Fruit fly (Drosophila melanogaster) whole organism, embryonic: ENCODE data around the gene Cpr97Ea.

Experiments
- CG10654 ChIP-seq: fragments of 200-800 bp; sonication (Bioruptor generic); optimal IDR thresholded peaks from 2 replicates; lab custom pipeline; 2016; ENCODE audit warnings: missing biosample characterization, missing genetic modification characterization
- CG11456 ChIP-seq: fragments of 200-800 bp; sonication (Bioruptor generic); IDR thresholded peaks from 3 replicates; pipeline ENCODE4 v1.3.6; 2022; ENCODE audit warnings: missing biosample characterization, missing genetic modification characterization
- CG1233 ChIP-seq: fragments of 200-800 bp; sonication (Bioruptor generic); optimal IDR thresholded peaks from 4 replicates; lab custom pipeline; 2018; ENCODE audit warnings: missing biosample characterization, mild to moderate bottlenecking, missing genetic modification characterization
- CG14860 ChIP-seq: fragments of 200-800 bp; sonication (Bioruptor generic); IDR thresholded peaks from 3 replicates; pipeline ENCODE4 v1.3.6; 2022; ENCODE audit warnings: missing biosample characterization, missing genetic modification characterization; ENCODE audit not compliant: partially characterized antibody
- CG1603 ChIP-seq: fragments of 200-800 bp; sonication (Bioruptor generic); optimal IDR thresholded peaks from 2 replicates; lab custom pipeline; 2019; ENCODE audit warnings: missing biosample characterization, mild to moderate bottlenecking, missing genetic modification characterization, moderate library complexity
- CG1792 ChIP-seq: fragments of 200-800 bp; sonication (Bioruptor generic); optimal IDR thresholded peaks from 2 replicates; lab custom pipeline; 2016; ENCODE audit warnings: missing biosample characterization, missing genetic modification characterization
- CG2199 ChIP-seq: fragments of 200-800 bp; sonication (Bioruptor generic); IDR thresholded peaks from 3 replicates; pipeline ENCODE4 v1.3.6; 2022; ENCODE audit warnings: missing biosample characterization, missing genetic modification characterization
- CG4282 ChIP-seq: fragments of 200-800 bp; sonication (Bioruptor generic); optimal IDR thresholded peaks from 2 replicates; lab custom pipeline; 2016; ENCODE audit warnings: missing biosample characterization, missing genetic modification characterization
- CG6254 ChIP-seq: fragments of 200-800 bp; sonication (Bioruptor generic); optimal IDR thresholded peaks from 3 replicates; lab custom pipeline; 2017; ENCODE audit warnings: mild to moderate bottlenecking, missing biosample characterization, missing genetic modification reagents, missing genetic modification characterization
- CG6813 ChIP-seq: fragments of 200-800 bp; sonication (Bioruptor generic); optimal IDR thresholded peaks from 2 replicates; lab custom pipeline; 2017; ENCODE audit warnings: missing biosample characterization, missing genetic modification characterization, mild to moderate bottlenecking, moderate library complexity, missing genetic modification reagents
- CG7271 ChIP-seq: fragments of 200-800 bp; sonication (Bioruptor generic); optimal IDR thresholded peaks from 2 replicates; lab custom pipeline; 2018; ENCODE audit warnings: missing biosample characterization, mild to moderate bottlenecking, missing genetic modification characterization, moderate library complexity
- CG7928 ChIP-seq: fragments of 200-800 bp; sonication (Bioruptor generic); optimal IDR thresholded peaks from 2 replicates; lab custom pipeline; 2017; ENCODE audit warnings: missing biosample characterization, mild to moderate bottlenecking, missing genetic modification characterization
- CG8944 ChIP-seq: fragments of 200-800 bp; sonication (Bioruptor generic); optimal IDR thresholded peaks from 3 replicates; lab custom pipeline; 2016; ENCODE audit warnings: missing biosample characterization, missing genetic modification characterization
- CG9817 ChIP-seq: fragments of 200-800 bp; sonication (Bioruptor generic); optimal IDR thresholded peaks from 2 replicates; lab custom pipeline; 2018; ENCODE audit warnings: missing biosample characterization, mild to moderate bottlenecking, missing genetic modification characterization, moderate library complexity
- CoRest ChIP-seq: fragments of 200-800 bp; sonication (Bioruptor generic); optimal IDR thresholded peaks from 3 replicates; lab custom pipeline; 2018; ENCODE audit warnings: missing biosample characterization, mild to moderate bottlenecking, missing genetic modification characterization, moderate library complexity
- Dll ChIP-seq: fragments of 200-800 bp; sonication (Bioruptor generic); IDR thresholded peaks from 4 replicates; pipeline ENCODE4 v1.3.6; 2022; ENCODE audit warnings: missing biosample characterization, missing genetic modification characterization; ENCODE audit not compliant: partially characterized antibody
- Dp ChIP-seq: fragments of 200-800 bp; sonication (Bioruptor generic); optimal IDR thresholded peaks from 2 replicates; lab custom pipeline; 2018; ENCODE audit warnings: missing biosample characterization, mild to moderate bottlenecking, missing genetic modification characterization, moderate library complexity
- E2f2 ChIP-seq: fragments of 200-800 bp; sonication (Bioruptor generic); IDR thresholded peaks from 2 replicates; pipeline ENCODE4 v1.3.6; 2022; ENCODE audit warnings: missing biosample characterization, missing genetic modification characterization
- Elba2 ChIP-seq: fragments of 200-800 bp; sonication (Bioruptor generic); optimal IDR thresholded peaks from 3 replicates; lab custom pipeline; 2016; ENCODE audit warnings: missing biosample characterization, missing genetic modification characterization
- Fer2 ChIP-seq: fragments of 200-800 bp; sonication (Bioruptor generic); optimal IDR thresholded peaks from 2 replicates; lab custom pipeline; 2018; ENCODE audit warnings: missing biosample characterization, mild to moderate bottlenecking, missing genetic modification characterization, moderate library complexity
- GATAe ChIP-seq: fragments of 200-800 bp; sonication (Bioruptor generic); conservative IDR thresholded peaks from 2 replicates; pipeline ENCODE4 v1.3.6; 2022; ENCODE audit warnings: missing biosample characterization, missing genetic modification characterization
- Hr51 ChIP-seq, 2 experiments: fragments of 200-800 bp; sonication (Bioruptor generic); optimal IDR thresholded peaks; 2 replicates in 1 of 2; 3 replicates in 1 of 2; lab custom pipeline; 2016 to 2018; ENCODE audit warnings: missing biosample characterization in 2 of 2, missing genetic modification characterization in 2 of 2, mild to moderate bottlenecking in 1 of 2, moderate library complexity in 1 of 2
- Lpt ChIP-seq: fragments of >200 bp; optimal IDR thresholded peaks from 2 replicates; lab custom pipeline; 2018; ENCODE audit warnings: missing biosample characterization, missing genetic modification characterization
- Max ChIP-seq: fragments of 200-800 bp; sonication (Bioruptor generic); optimal IDR thresholded peaks from 2 replicates; lab custom pipeline; 2016; ENCODE audit warnings: missing biosample characterization, mild to moderate bottlenecking, missing genetic modification characterization
- Meics ChIP-seq: fragments of 200-800 bp; sonication (Bioruptor generic); optimal IDR thresholded peaks from 2 replicates; lab custom pipeline; 2017; ENCODE audit warnings: missing biosample characterization, mild to moderate bottlenecking, missing genetic modification characterization
- Myb ChIP-seq: fragments of 200-800 bp; sonication (Bioruptor generic); optimal IDR thresholded peaks from 2 replicates; lab custom pipeline; 2016; ENCODE audit warnings: missing biosample characterization, missing genetic modification characterization
- NK7.1 ChIP-seq: fragments of 200-800 bp; sonication (Bioruptor generic); optimal IDR thresholded peaks from 3 replicates; lab custom pipeline; 2016; ENCODE audit warnings: missing biosample characterization, missing genetic modification characterization
- Oaz ChIP-seq: fragments of 200-800 bp; sonication (Bioruptor generic); IDR thresholded peaks from 2 replicates; pipeline ENCODE4 v1.3.6; 2022; ENCODE audit warnings: missing biosample characterization, missing genetic modification characterization
- Scr ChIP-seq: fragments of 200-800 bp; sonication (Bioruptor generic); IDR thresholded peaks from 2 replicates; pipeline ENCODE4 v1.3.6; 2022; ENCODE audit warnings: missing biosample characterization, missing genetic modification characterization; ENCODE audit not compliant: partially characterized antibody
- Sox100B ChIP-seq: fragments of 200-800 bp; sonication (Bioruptor generic); optimal IDR thresholded peaks from 3 replicates; lab custom pipeline; 2018; ENCODE audit warnings: missing biosample characterization, mild to moderate bottlenecking, missing genetic modification characterization
- Stat92E ChIP-seq, 3 experiments: fragments of >200 bp in 2 of 3; fragments of 200-800 bp in 1 of 3; sonication (Bioruptor generic) in 1 of 3; optimal IDR thresholded peaks; 2 replicates each; lab custom pipeline; 2017 to 2019; ENCODE audit warnings: missing biosample characterization in 3 of 3, missing genetic modification characterization in 3 of 3, mild to moderate bottlenecking in 1 of 3, moderate library complexity in 1 of 3
- chif ChIP-seq, 2 experiments: fragments of 200-800 bp; sonication (Bioruptor generic); optimal IDR thresholded peaks; 3 replicates each; lab custom pipeline; 2016; ENCODE audit warnings: missing biosample characterization in 2 of 2, missing genetic modification characterization in 2 of 2
- emc ChIP-seq: fragments of 200-800 bp; sonication (Bioruptor generic); optimal IDR thresholded peaks from 2 replicates; lab custom pipeline; 2016; ENCODE audit warnings: missing biosample characterization, missing genetic modification characterization
- eve ChIP-seq, 2 experiments: fragments of >200 bp; optimal IDR thresholded peaks; 2 replicates each; lab custom pipeline; 2017; ENCODE audit warnings: missing biosample characterization in 2 of 2, missing genetic modification characterization in 2 of 2
- gsb-n ChIP-seq: fragments of 200-800 bp; sonication (Bioruptor generic); optimal IDR thresholded peaks from 3 replicates; lab custom pipeline; 2018; ENCODE audit warnings: missing biosample characterization, mild to moderate bottlenecking, missing genetic modification characterization
- ham ChIP-seq: fragments of 200-800 bp; sonication (Bioruptor generic); IDR thresholded peaks from 2 replicates; pipeline ENCODE4 v1.3.6; 2022; ENCODE audit warnings: missing biosample characterization, missing genetic modification characterization
- her ChIP-seq: fragments of 200-800 bp; sonication (Bioruptor generic); optimal IDR thresholded peaks from 2 replicates; lab custom pipeline; 2016; ENCODE audit warnings: missing biosample characterization, missing genetic modification characterization
- hth ChIP-seq: fragments of >200 bp; optimal IDR thresholded peaks from 2 replicates; lab custom pipeline; 2017; ENCODE audit warnings: inconsistent platforms
- kay ChIP-seq: fragments of 200-800 bp; sonication (Bioruptor generic); optimal IDR thresholded peaks from 2 replicates; lab custom pipeline; 2016; ENCODE audit warnings: missing biosample characterization, missing genetic modification characterization
- lmd ChIP-seq: fragments of 200-800 bp; sonication (Bioruptor generic); IDR thresholded peaks from 2 replicates; pipeline ENCODE4 v1.3.6; 2022; ENCODE audit warnings: missing biosample characterization, missing genetic modification characterization
- mam ChIP-seq: fragments of 200-800 bp; sonication (Bioruptor generic); optimal IDR thresholded peaks from 3 replicates; lab custom pipeline; 2016; ENCODE audit warnings: missing biosample characterization, missing genetic modification characterization
- nau ChIP-seq: fragments of 200-800 bp; sonication (Bioruptor generic); optimal IDR thresholded peaks from 3 replicates; lab custom pipeline; 2017; ENCODE audit warnings: missing biosample characterization, mild to moderate bottlenecking, missing genetic modification characterization, missing genetic modification reagents
- nom ChIP-seq: fragments of 200-800 bp; sonication (Bioruptor generic); optimal IDR thresholded peaks from 2 replicates; lab custom pipeline; 2017; ENCODE audit warnings: missing biosample characterization, missing genetic modification characterization, mild to moderate bottlenecking, moderate library complexity, missing genetic modification reagents
- peb ChIP-seq: fragments of 200-800 bp; sonication (Bioruptor generic); IDR thresholded peaks from 2 replicates; pipeline ENCODE4 v1.3.6; 2022; ENCODE audit warnings: missing biosample characterization, missing genetic modification characterization
- slp2 ChIP-seq: fragments of 200-800 bp; sonication (Bioruptor generic); optimal IDR thresholded peaks from 2 replicates; lab custom pipeline; 2016; ENCODE audit warnings: missing biosample characterization, missing genetic modification characterization
- ssp ChIP-seq: fragments of 200-800 bp; sonication (Bioruptor generic); IDR thresholded peaks from 2 replicates; pipeline ENCODE4 v1.3.6; 2022; ENCODE audit warnings: missing biosample characterization, missing genetic modification characterization
- tgo ChIP-seq: fragments of 200-800 bp; sonication (Bioruptor generic); IDR thresholded peaks from 3 replicates; pipeline ENCODE4 v1.3.6; 2022; ENCODE audit warnings: missing biosample characterization, missing genetic modification characterization
- trem ChIP-seq: fragments of 200-800 bp; optimal IDR thresholded peaks from 3 replicates; lab custom pipeline; 2019; ENCODE audit warnings: missing biosample characterization, mild to moderate bottlenecking, missing genetic modification characterization, moderate library complexity
- unc-4 ChIP-seq: fragments of 200-800 bp; sonication (Bioruptor generic); IDR thresholded peaks from 2 replicates; pipeline ENCODE4 v1.3.6; 2022; ENCODE audit warnings: missing biosample characterization, missing genetic modification characterization; ENCODE audit not compliant: partially characterized antibody

The Cpr97Ea gene

DNA sequence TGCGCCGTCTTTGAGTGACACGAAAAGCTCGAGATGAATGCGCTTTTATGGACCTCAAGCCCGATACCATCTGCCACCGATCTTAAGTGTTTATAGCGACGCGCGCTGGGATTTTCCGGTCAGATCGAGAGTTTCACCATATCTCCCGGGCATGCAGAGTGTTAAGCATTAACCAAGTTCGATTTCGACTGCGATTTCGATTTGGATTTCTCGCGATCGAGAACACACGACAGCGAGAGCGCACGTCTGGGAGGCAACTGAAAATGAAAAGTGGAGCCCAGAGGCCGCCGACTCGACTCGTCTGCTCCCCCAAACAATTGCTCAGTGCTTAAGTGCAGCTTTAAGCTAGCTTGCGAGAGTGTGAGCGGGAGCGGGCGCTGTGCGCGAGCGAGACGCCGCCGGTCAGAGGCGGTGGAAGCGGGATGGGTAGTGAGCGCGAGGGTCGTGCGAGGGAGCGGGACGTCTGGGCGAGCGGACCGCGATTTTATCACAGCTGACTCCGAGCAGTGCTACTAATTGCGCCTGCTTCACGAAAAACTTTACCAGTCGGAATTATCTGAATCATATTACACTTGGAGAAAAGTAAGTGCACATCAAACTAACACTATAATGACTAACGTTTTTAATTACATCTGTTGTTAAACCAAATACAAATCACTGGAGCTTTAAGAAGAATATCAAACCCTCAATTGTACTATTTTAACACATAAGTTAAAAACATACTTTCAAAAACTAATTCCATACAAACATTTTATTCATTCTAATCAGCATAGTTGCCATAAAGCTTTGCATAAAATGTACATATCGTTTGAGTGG, 17.6 kb downstream of the Cpr97Ea start, which contains the start of gene spz (continued):
- no peak for TF ChIP-seq CG7928 (GFP tag; lab: Kevin White, UChicago)
- TF ChIP-seq NK7.1 (GFP tag; lab: Kevin White, UChicago): no peak
- TF ChIP-seq CG6254: no peak
- no peak for TF ChIP-seq hth (lab: Kevin White, UChicago)
- no peak for TF ChIP-seq Max (GFP tag; lab: Kevin White, UChicago)
- no peak for TF ChIP-seq E2f2 (GFP tag; lab: Robert Waterston, UW)
- TF ChIP-seq CG4282 (GFP tag; lab: Kevin White, UChicago): no peak
- no peak for TF ChIP-seq Scr
- TF ChIP-seq ham (GFP tag; lab: Robert Waterston, UW): no peak
- TF ChIP-seq CG2199 (GFP tag; lab: Robert Waterston, UW): no peak
- TF ChIP-seq peb (GFP tag; lab: Robert Waterston, UW): no peak
- TF ChIP-seq eve (GFP tag; optimal IDR thresholded peaks at IDR 0.05; lab: Kevin White, UChicago): no peak
- no peak for TF ChIP-seq Oaz (GFP tag; lab: Robert Waterston, UW)
- TF ChIP-seq unc-4 (GFP tag; lab: Robert Waterston, UW): 0 out of 2 replicates have a peak, but pooled peaks have one; percentile 26
- no peak for TF ChIP-seq CG1792
- TF ChIP-seq kay (GFP tag; lab: Kevin White, UChicago): peak; percentile 70
- TF ChIP-seq CG11456 (GFP tag; lab: Robert Waterston, UW): no peak
- no peak for TF ChIP-seq GATAe
- no peak for TF ChIP-seq Dll (GFP tag; lab: Robert Waterston, UW)
- TF ChIP-seq CG1603 (tag; lab: Kevin White, UChicago): peak; percentile 50
- TF ChIP-seq Myb (GFP tag; lab: Kevin White, UChicago): no peak
- TF ChIP-seq Dp: no peak
- no peak for TF ChIP-seq mam (GFP tag; lab: Kevin White, UChicago)
- TF ChIP-seq CG14860 (GFP tag; lab: Robert Waterston, UW): 0 out of 3 replicates have a peak, but pooled peaks have one; percentile 41
- TF ChIP-seq trem (tag; lab: Kevin White, UChicago): no peak
- no peak for TF ChIP-seq CG10654 (GFP tag; lab: Kevin White, UChicago)
- TF ChIP-seq CoRest: no peak
- no peak for TF ChIP-seq tgo (GFP tag; lab: Robert Waterston, UW)
- no peak for TF ChIP-seq nau
- TF ChIP-seq chif (GFP tag; optimal IDR thresholded peaks at IDR 0.05; lab: Kevin White, UChicago): no peak
- peak; percentile 7 for TF ChIP-seq Meics (GFP tag; lab: Kevin White, UChicago)
- no peak for TF ChIP-seq CG1233 (GFP tag; lab: Kevin White, UChicago)
- TF ChIP-seq lmd (GFP tag; lab: Robert Waterston, UW): no peak
- TF ChIP-seq Sox100B (GFP tag; lab: Kevin White, UChicago): peak; percentile 8
- TF ChIP-seq CG6813: no peak
- peak; percentile 2 for TF ChIP-seq nom (GFP tag; lab: Kevin White, UChicago)
- no peak for TF ChIP-seq CG7271
- TF ChIP-seq gsb-n (tag; lab: Kevin White, UChicago): no peak
- no peak for TF ChIP-seq slp2
- TF ChIP-seq CG9817 (tag; lab: Kevin White, UChicago): no peak
- no peak for TF ChIP-seq her (GFP tag; lab: Kevin White, UChicago)
- TF ChIP-seq CG8944 (GFP tag; lab: Kevin White, UChicago): no peak
- no peak for TF ChIP-seq Stat92E (GFP tag; optimal IDR thresholded peaks at IDR 0.05; lab: Kevin White, UChicago)
- TF ChIP-seq Hr51 (GFP tag; optimal IDR thresholded peaks at IDR 0.05; lab: Kevin White, UChicago): peak in 1 of 2 experiments; percentile 44
- no peak for TF ChIP-seq emc (GFP tag; lab: Kevin White, UChicago)
- no peak for TF ChIP-seq Elba2 (GFP tag; lab: Kevin White, UChicago)
- TF ChIP-seq ssp: no peak
- TF ChIP-seq Fer2 (tag; lab: Kevin White, UChicago): no peak
- TF ChIP-seq Lpt: no peak
